Fruit fly (Drosophila melanogaster) whole organism, embryonic: ENCODE data around the gene CG42542.

ENCODE experiments used
- CG10543 ChIP-seq: fragments of 200-800 bp; sonication (Bioruptor generic); optimal IDR thresholded peaks from 3 replicates; lab custom pipeline; 2017; ENCODE audit warnings: missing biosample characterization, mild to moderate bottlenecking, missing genetic modification characterization, moderate library complexity
- CG10979 ChIP-seq: fragments of 200-800 bp; sonication (Bioruptor generic); optimal IDR thresholded peaks from 2 replicates; lab custom pipeline; 2018; ENCODE audit warnings: missing biosample characterization, mild to moderate bottlenecking, missing genetic modification characterization, moderate library complexity
- CG17829 ChIP-seq: fragments of 200-800 bp; optimal IDR thresholded peaks from 2 replicates; lab custom pipeline; 2019; ENCODE audit warnings: missing biosample characterization, mild to moderate bottlenecking, missing genetic modification characterization, moderate library complexity
- CG18011 ChIP-seq: fragments of 200-800 bp; sonication (Bioruptor generic); optimal IDR thresholded peaks from 2 replicates; lab custom pipeline; 2017; ENCODE audit warnings: missing biosample characterization, missing genetic modification characterization, mild to moderate bottlenecking, moderate library complexity, missing genotype
- CG18599 ChIP-seq: fragments of 200-800 bp; sonication (Bioruptor generic); optimal IDR thresholded peaks from 3 replicates; lab custom pipeline; 2017; ENCODE audit warnings: missing biosample characterization, missing genetic modification characterization, mild to moderate bottlenecking, moderate library complexity, missing genetic modification reagents
- CG2120 ChIP-seq: fragments of 200-800 bp; sonication (Bioruptor generic); optimal IDR thresholded peaks from 3 replicates; lab custom pipeline; 2016; ENCODE audit warnings: missing biosample characterization, missing genetic modification characterization
- CG2712 ChIP-seq: fragments of 200-800 bp; optimal IDR thresholded peaks from 3 replicates; lab custom pipeline; 2019; ENCODE audit warnings: missing biosample characterization, mild to moderate bottlenecking, missing genetic modification characterization, moderate library complexity
- CG31224 ChIP-seq: fragments of 200-800 bp; sonication (Bioruptor generic); IDR thresholded peaks from 2 replicates; pipeline ENCODE4 v1.3.6; 2022; ENCODE audit warnings: missing biosample characterization, missing genetic modification characterization
- CG32532 ChIP-seq: fragments of 200-800 bp; sonication (Bioruptor generic); IDR thresholded peaks from 2 replicates; pipeline ENCODE4 v1.3.6; 2022; ENCODE audit warnings: missing biosample characterization, missing genetic modification characterization
- CG34422 ChIP-seq: fragments of 200-800 bp; sonication (Bioruptor generic); IDR thresholded peaks from 3 replicates; pipeline ENCODE4 v1.3.6; 2022; ENCODE audit warnings: missing biosample characterization, missing genetic modification characterization
- CG43689 ChIP-seq: fragments of 200-800 bp; sonication (Bioruptor generic); IDR thresholded peaks from 2 replicates; pipeline ENCODE4 v1.3.6; 2022; ENCODE audit warnings: missing biosample characterization, missing genetic modification characterization
- CG4730 ChIP-seq: fragments of 200-800 bp; sonication (Bioruptor generic); IDR thresholded peaks from 2 replicates; pipeline ENCODE4 v1.3.6; 2022; ENCODE audit warnings: missing biosample characterization, missing genetic modification characterization
- CG6254 ChIP-seq: fragments of 200-800 bp; sonication (Bioruptor generic); optimal IDR thresholded peaks from 3 replicates; lab custom pipeline; 2017; ENCODE audit warnings: mild to moderate bottlenecking, missing biosample characterization, missing genetic modification reagents, missing genetic modification characterization
- CG6854 ChIP-seq: fragments of 200-800 bp; sonication (Bioruptor generic); optimal IDR thresholded peaks from 3 replicates; lab custom pipeline; 2017; ENCODE audit warnings: missing biosample characterization, mild to moderate bottlenecking, missing genetic modification characterization
- CG8924 ChIP-seq: fragments of 200-800 bp; optimal IDR thresholded peaks from 3 replicates; lab custom pipeline; 2019; ENCODE audit warnings: missing biosample characterization, mild to moderate bottlenecking, missing genetic modification characterization, moderate library complexity
- CG9817 ChIP-seq: fragments of 200-800 bp; sonication (Bioruptor generic); optimal IDR thresholded peaks from 2 replicates; lab custom pipeline; 2018; ENCODE audit warnings: missing biosample characterization, mild to moderate bottlenecking, missing genetic modification characterization, moderate library complexity
- CoRest ChIP-seq: fragments of 200-800 bp; sonication (Bioruptor generic); optimal IDR thresholded peaks from 3 replicates; lab custom pipeline; 2018; ENCODE audit warnings: missing biosample characterization, mild to moderate bottlenecking, missing genetic modification characterization, moderate library complexity
- D ChIP-seq, 2 experiments: fragments of 200-800 bp in 1 of 2; fragments of >200 bp in 1 of 2; sonication (Bioruptor generic) in 1 of 2; optimal IDR thresholded peaks; 2 replicates in 1 of 2; 3 replicates in 1 of 2; lab custom pipeline; 2017; ENCODE audit warnings: mild to moderate bottlenecking in 1 of 2, missing biosample characterization in 1 of 2, missing genetic modification characterization in 1 of 2, missing genetic modification reagents in 1 of 2
- Dfd ChIP-seq, 2 experiments: fragments of >200 bp; optimal IDR thresholded peaks; 2 replicates each; lab custom pipeline; 2017; ENCODE audit warnings: missing biosample characterization in 2 of 2, missing genetic modification characterization in 2 of 2
- Drgx ChIP-seq: fragments of 200-800 bp; sonication (Bioruptor generic); IDR thresholded peaks from 2 replicates; pipeline ENCODE4 v1.3.6; 2022; ENCODE audit warnings: missing biosample characterization, missing genetic modification characterization
- Fer1 ChIP-seq: fragments of 200-800 bp; sonication (Bioruptor generic); optimal IDR thresholded peaks from 2 replicates; lab custom pipeline; 2017; ENCODE audit warnings: missing biosample characterization, mild to moderate bottlenecking, missing genetic modification characterization
- GATAe ChIP-seq: fragments of 200-800 bp; sonication (Bioruptor generic); conservative IDR thresholded peaks from 2 replicates; pipeline ENCODE4 v1.3.6; 2022; ENCODE audit warnings: missing biosample characterization, missing genetic modification characterization
- Kr ChIP-seq: fragments of 200-800 bp; sonication (Bioruptor generic); optimal IDR thresholded peaks from 2 replicates; lab custom pipeline; 2017; ENCODE audit warnings: missing biosample characterization, mild to moderate bottlenecking, missing genetic modification characterization
- Mrtf ChIP-seq: fragments of 200-800 bp; sonication (Bioruptor generic); IDR thresholded peaks from 3 replicates; pipeline ENCODE4 v1.3.6; 2022; ENCODE audit warnings: missing biosample characterization, missing genetic modification characterization
- Rfx ChIP-seq: fragments of 200-800 bp; sonication (Bioruptor generic); IDR thresholded peaks from 2 replicates; pipeline ENCODE4 v1.3.6; 2022; ENCODE audit warnings: missing biosample characterization, missing genetic modification characterization
- Trl ChIP-seq, 3 experiments: fragments of >200 bp in 2 of 3; fragments of 200-800 bp in 1 of 3; sonication (Bioruptor generic) in 1 of 3; optimal IDR thresholded peaks; 2 replicates in 1 of 3; 3 replicates in 2 of 3; lab custom pipeline; 2016 to 2017; ENCODE audit warnings: missing biosample characterization in 1 of 3, missing genetic modification characterization in 1 of 3
- ac ChIP-seq: fragments of 200-800 bp; sonication (Bioruptor generic); optimal IDR thresholded peaks from 3 replicates; lab custom pipeline; 2017; ENCODE audit warnings: missing biosample characterization, mild to moderate bottlenecking, missing genetic modification characterization
- cwo ChIP-seq: fragments of 200-800 bp; sonication (Bioruptor generic); optimal IDR thresholded peaks from 3 replicates; lab custom pipeline; 2017; ENCODE audit warnings: missing biosample characterization, missing genetic modification characterization, mild to moderate bottlenecking, moderate library complexity, missing genetic modification reagents
- ems ChIP-seq: fragments of 200-800 bp; sonication (Bioruptor generic); optimal IDR thresholded peaks from 3 replicates; lab custom pipeline; 2016; ENCODE audit warnings: missing biosample characterization, missing genetic modification characterization
- fd3F ChIP-seq: fragments of 200-800 bp; sonication (Bioruptor generic); optimal IDR thresholded peaks from 2 replicates; lab custom pipeline; 2018; ENCODE audit warnings: missing biosample characterization, mild to moderate bottlenecking, missing genetic modification characterization, moderate library complexity
- fd96Cb ChIP-seq: fragments of 200-800 bp; sonication (Bioruptor generic); optimal IDR thresholded peaks from 2 replicates; lab custom pipeline; 2018; ENCODE audit warnings: missing biosample characterization, mild to moderate bottlenecking, missing genetic modification characterization, moderate library complexity
- fu2 ChIP-seq: fragments of 200-800 bp; sonication (Bioruptor generic); optimal IDR thresholded peaks from 2 replicates; lab custom pipeline; 2016; ENCODE audit warnings: missing biosample characterization, missing genetic modification characterization
- gfzf ChIP-seq: fragments of 200-800 bp; sonication (Bioruptor generic); optimal IDR thresholded peaks from 2 replicates; lab custom pipeline; 2016; ENCODE audit warnings: missing biosample characterization, mild to moderate bottlenecking, missing genetic modification characterization, moderate library complexity
- grn ChIP-seq: fragments of 200-800 bp; sonication (Bioruptor generic); optimal IDR thresholded peaks from 3 replicates; lab custom pipeline; 2017; ENCODE audit warnings: missing biosample characterization, missing genetic modification characterization
- ham ChIP-seq: fragments of 200-800 bp; sonication (Bioruptor generic); IDR thresholded peaks from 2 replicates; pipeline ENCODE4 v1.3.6; 2022; ENCODE audit warnings: missing biosample characterization, missing genetic modification characterization
- hkb ChIP-seq, 2 experiments: fragments of 200-800 bp in 1 of 2; fragments of >200 bp in 1 of 2; sonication (Bioruptor generic) in 1 of 2; IDR thresholded peaks in 1 of 2; optimal IDR thresholded peaks in 1 of 2; 2 replicates each; pipeline versions ENCODE4 v1.3.6 to Lab custom; 2017 to 2022; ENCODE audit warnings: missing biosample characterization in 1 of 2, missing genetic modification characterization in 1 of 2
- lmd ChIP-seq: fragments of 200-800 bp; sonication (Bioruptor generic); IDR thresholded peaks from 2 replicates; pipeline ENCODE4 v1.3.6; 2022; ENCODE audit warnings: missing biosample characterization, missing genetic modification characterization
- luna ChIP-seq: fragments of 200-800 bp; sonication (Bioruptor generic); optimal IDR thresholded peaks from 2 replicates; lab custom pipeline; 2016; ENCODE audit warnings: missing biosample characterization, missing genetic modification characterization
- maf-S ChIP-seq: fragments of 200-800 bp; sonication (Bioruptor generic); optimal IDR thresholded peaks from 2 replicates; lab custom pipeline; 2016; ENCODE audit warnings: missing biosample characterization, missing genetic modification characterization
- org-1 ChIP-seq: fragments of 200-800 bp; sonication (Bioruptor generic); optimal IDR thresholded peaks from 2 replicates; lab custom pipeline; 2017; ENCODE audit warnings: missing biosample characterization, missing genetic modification characterization
- pnt ChIP-seq: fragments of 200-800 bp; sonication (Bioruptor generic); optimal IDR thresholded peaks from 3 replicates; lab custom pipeline; 2016; ENCODE audit warnings: missing biosample characterization, missing genetic modification characterization
- ranshi ChIP-seq: fragments of 200-800 bp; sonication (Bioruptor generic); IDR thresholded peaks from 2 replicates; pipeline ENCODE4 v1.3.6; 2022; ENCODE audit warnings: missing biosample characterization, missing genetic modification characterization
- seq ChIP-seq: fragments of 200-800 bp; sonication (Bioruptor generic); IDR thresholded peaks from 2 replicates; pipeline ENCODE4 v1.3.6; 2022; ENCODE audit warnings: missing biosample characterization, missing genetic modification characterization
- sima ChIP-seq: fragments of 200-800 bp; sonication (Bioruptor generic); optimal IDR thresholded peaks from 2 replicates; lab custom pipeline; 2016; ENCODE audit warnings: missing biosample characterization, missing genetic modification characterization
- sisA ChIP-seq: fragments of 200-800 bp; sonication (Bioruptor generic); IDR thresholded peaks from 2 replicates; pipeline ENCODE4 v1.3.6; 2022; ENCODE audit warnings: missing biosample characterization, missing genetic modification characterization
- slp2 ChIP-seq: fragments of 200-800 bp; sonication (Bioruptor generic); optimal IDR thresholded peaks from 2 replicates; lab custom pipeline; 2016; ENCODE audit warnings: missing biosample characterization, missing genetic modification characterization
- tin ChIP-seq: fragments of 200-800 bp; sonication (Bioruptor generic); optimal IDR thresholded peaks from 3 replicates; lab custom pipeline; 2016; ENCODE audit warnings: missing biosample characterization, missing genetic modification characterization
- vfl ChIP-seq: fragments of 200-800 bp; sonication (Bioruptor generic); optimal IDR thresholded peaks from 2 replicates; lab custom pipeline; 2016; ENCODE audit warnings: missing biosample characterization, missing genetic modification characterization
- wdn ChIP-seq: fragments of 200-800 bp; sonication (Bioruptor generic); IDR thresholded peaks from 2 replicates; pipeline ENCODE4 v1.3.6; 2022; ENCODE audit warnings: missing biosample characterization, missing genetic modification characterization
- zfh2 ChIP-seq: fragments of 200-800 bp; sonication (Bioruptor generic); optimal IDR thresholded peaks from 2 replicates; lab custom pipeline; 2016; ENCODE audit warnings: missing biosample characterization, missing genetic modification characterization

Gene CG42542

dm6 chr3R:15250454-15250853, 54.1 kb downstream of the CG42542 start (continued):
- TF ChIP-seq cwo, result peak; percentile 72
- TF ChIP-seq CG2120 (GFP tag; lab: Kevin White, UChicago), result peak; percentile 81
- peak; percentile 47 to 60 for TF ChIP-seq Trl (optimal IDR thresholded peaks at IDR 0.05; lab: Kevin White, UChicago)
- TF ChIP-seq Trl (GFP tag; optimal IDR thresholded peaks at IDR 0.05; lab: Kevin White, UChicago), result no peak
- peak; percentile 3 for TF ChIP-seq tin (GFP tag; lab: Kevin White, UChicago)
- peak; percentile 52 for TF ChIP-seq CG17829 (tag; lab: Kevin White, UChicago)
- no peak for TF ChIP-seq Kr
- TF ChIP-seq CG8924, result peak; percentile 67
- TF ChIP-seq CG34422 (GFP tag; lab: Robert Waterston, UW), result peak; percentile 72; the same call in 2 of the 3 replicates
- peak; percentile 89 for TF ChIP-seq Fer1 (GFP tag; lab: Kevin White, UChicago)
- TF ChIP-seq CG18599 (GFP tag; lab: Kevin White, UChicago), result peak; percentile 94
- TF ChIP-seq CG10543 (GFP tag; lab: Kevin White, UChicago), result no peak
- TF ChIP-seq sisA, result peak; percentile 63
- no peak for TF ChIP-seq pnt (GFP tag; lab: Kevin White, UChicago)
- peak; percentile 84 for TF ChIP-seq Rfx
- TF ChIP-seq ham (GFP tag; lab: Robert Waterston, UW), result no peak
- TF ChIP-seq Mrtf (GFP tag; lab: Robert Waterston, UW), result peak; percentile 46; the same call in 1 of the 3 replicates
- peak; percentile 59 for TF ChIP-seq CG6854 (GFP tag; lab: Kevin White, UChicago)
- peak; percentile 65 for TF ChIP-seq lmd (GFP tag; lab: Robert Waterston, UW)
- TF ChIP-seq zfh2 (GFP tag; lab: Kevin White, UChicago), result peak; percentile 32
- TF ChIP-seq CG6254 (GFP tag; lab: Kevin White, UChicago), result no peak
- peak; percentile 69 for TF ChIP-seq CG9817 (tag; lab: Kevin White, UChicago)
- peak; percentile 45 for TF ChIP-seq CG10979 (tag; lab: Kevin White, UChicago)
- 0 out of 2 replicates have a peak, but pooled peaks have one; percentile 29 for TF ChIP-seq CG43689 (GFP tag; lab: Robert Waterston, UW)
- TF ChIP-seq fd3F, result no peak
- TF ChIP-seq CG18011 (GFP tag; lab: Kevin White, UChicago), result peak; percentile 10
- TF ChIP-seq org-1 (GFP tag; lab: Kevin White, UChicago), result peak; percentile 62
- TF ChIP-seq seq (GFP tag; lab: Robert Waterston, UW), result peak; percentile 74
- no peak for TF ChIP-seq slp2 (GFP tag; lab: Kevin White, UChicago)
- TF ChIP-seq CG4730 (GFP tag; lab: Robert Waterston, UW), result peak; percentile 62
- TF ChIP-seq CG31224 (GFP tag; lab: Robert Waterston, UW), result peak; percentile 60
- no peak for TF ChIP-seq gfzf
- peak; percentile 7 for TF ChIP-seq ems
- TF ChIP-seq CG2712, result peak; percentile 73
- no peak for TF ChIP-seq D (optimal IDR thresholded peaks at IDR 0.05; lab: Kevin White, UChicago)
- TF ChIP-seq D (GFP tag; optimal IDR thresholded peaks at IDR 0.05; lab: Kevin White, UChicago), result peak; percentile 35
- TF ChIP-seq sima (GFP tag; lab: Kevin White, UChicago), result no peak
- TF ChIP-seq maf-S (GFP tag; lab: Kevin White, UChicago), result no peak
- TF ChIP-seq grn (GFP tag; lab: Kevin White, UChicago), result no peak
- peak; percentile 71 for TF ChIP-seq Drgx
- no peak for TF ChIP-seq luna
- TF ChIP-seq CG32532 (GFP tag; lab: Robert Waterston, UW), result peak; percentile 86
- no peak for TF ChIP-seq ac (GFP tag; lab: Kevin White, UChicago)
- TF ChIP-seq ranshi (GFP tag; lab: Robert Waterston, UW), result peak; percentile 72
- no peak for TF ChIP-seq Dfd (GFP tag; optimal IDR thresholded peaks at IDR 0.05; lab: Kevin White, UChicago)
- no peak for TF ChIP-seq vfl (GFP tag; lab: Kevin White, UChicago)
- TF ChIP-seq hkb (optimal IDR thresholded peaks at IDR 0.05; lab: Kevin White, UChicago), result no peak
- peak; percentile 85 for TF ChIP-seq hkb (GFP tag; IDR thresholded peaks at IDR 0.05; lab: Robert Waterston, UW)
- TF ChIP-seq fu2, result no peak
- TF ChIP-seq fd96Cb (tag; lab: Kevin White, UChicago), result peak; percentile 30
- TF ChIP-seq CoRest (tag; lab: Kevin White, UChicago), result no peak
- peak; percentile 64; the same call in 1 of the 2 replicates for TF ChIP-seq wdn
- 0 out of 2 replicates have a peak, but pooled peaks have one; percentile 14 for TF ChIP-seq GATAe (GFP tag; lab: Robert Waterston, UW)
